Worm (Caenorhabditis elegans): ENCODE data around the gene Y57G11B.8.

Gene Y57G11B.8

DNA sequence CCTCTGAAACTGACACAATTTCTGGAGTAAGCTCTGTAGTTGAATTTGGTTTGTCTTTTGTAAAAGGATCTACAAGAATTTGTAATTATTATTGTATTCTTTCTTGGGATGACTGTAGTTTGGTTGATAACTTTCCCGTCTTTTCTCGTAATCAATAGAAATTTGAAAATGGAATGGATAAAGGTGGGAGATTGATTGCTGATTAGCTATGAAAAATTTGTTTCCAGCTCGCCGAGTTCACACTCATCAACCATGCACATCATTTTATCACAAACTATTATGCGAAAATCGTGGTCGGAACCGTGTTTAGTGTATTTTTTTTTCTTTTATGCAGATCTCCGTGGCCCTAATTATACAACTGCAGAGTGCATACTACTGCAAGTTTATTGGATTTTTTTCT lies 41.6 kb downstream of the Y57G11B.8 start, which contains the start of gene T27E7.5:
Gene T27E7.5 (plus strand): TSS at position 253 of the 400 bp plus-strand sequence.
- TF ChIP-seq ztf-29 (GFP tag; IDR thresholded peaks at IDR 0.05) (no peak), T22C8.4 (GFP tag; IDR thresholded peaks at IDR 0.05) (no peak), med-1 (GFP tag; optimal IDR thresholded peaks at IDR 0.05; ENCODE audit: insufficient read depth) (no peak), ref-1 (GFP tag; conservative IDR thresholded peaks at IDR 0.05) (no peak), flt-1 (GFP tag; IDR thresholded peaks at IDR 0.05) (no peak), tab-1 (GFP tag; IDR thresholded peaks at IDR 0.05) (no peak), klf-2 (GFP tag; conservative IDR thresholded peaks at IDR 0.05) (no peak), cog-1 (tag; optimal IDR thresholded peaks at IDR 0.05) (no peak)

DNA sequence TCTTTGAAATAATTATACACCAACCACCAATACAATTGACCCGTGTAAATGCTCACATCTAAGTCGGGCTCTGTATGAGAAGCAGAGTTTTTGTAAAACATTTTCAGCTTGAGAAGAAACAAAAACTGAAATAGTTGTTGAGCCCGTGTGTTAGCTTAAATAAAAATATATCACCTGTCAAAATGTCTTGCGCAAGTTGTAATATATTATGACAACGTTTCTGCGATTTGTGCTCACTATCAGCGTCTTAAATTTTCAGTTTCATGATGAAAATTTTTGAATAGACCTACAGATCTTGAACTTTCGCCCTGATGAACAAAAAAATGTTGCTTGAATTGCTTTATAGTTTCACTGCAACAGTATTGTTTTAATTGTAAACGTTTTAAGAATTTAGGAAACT lies 43.5 kb downstream of the Y57G11B.8 start, which contains the start of gene T27E7.4:
Gene T27E7.4 (minus strand): TSS at position 101 of the 400 bp plus-strand sequence.
- TF ChIP-seq ref-1 (GFP tag; conservative IDR thresholded peaks at IDR 0.05) = no peak
- no peak for TF ChIP-seq flt-1 (GFP tag; IDR thresholded peaks at IDR 0.05)
- no peak for TF ChIP-seq T22C8.4 (GFP tag; IDR thresholded peaks at IDR 0.05)
- TF ChIP-seq ztf-29 (GFP tag; IDR thresholded peaks at IDR 0.05) = no peak
- no peak for TF ChIP-seq klf-2 (GFP tag; conservative IDR thresholded peaks at IDR 0.05)
- no peak for TF ChIP-seq ztf-23 (GFP tag; IDR thresholded peaks at IDR 0.05)
- TF ChIP-seq med-1 (GFP tag; optimal IDR thresholded peaks at IDR 0.05; ENCODE audit: insufficient read depth) = no peak
- no peak for TF ChIP-seq cog-1 (tag; optimal IDR thresholded peaks at IDR 0.05)
- TF ChIP-seq tab-1 (GFP tag; IDR thresholded peaks at IDR 0.05) = no peak

DNA sequence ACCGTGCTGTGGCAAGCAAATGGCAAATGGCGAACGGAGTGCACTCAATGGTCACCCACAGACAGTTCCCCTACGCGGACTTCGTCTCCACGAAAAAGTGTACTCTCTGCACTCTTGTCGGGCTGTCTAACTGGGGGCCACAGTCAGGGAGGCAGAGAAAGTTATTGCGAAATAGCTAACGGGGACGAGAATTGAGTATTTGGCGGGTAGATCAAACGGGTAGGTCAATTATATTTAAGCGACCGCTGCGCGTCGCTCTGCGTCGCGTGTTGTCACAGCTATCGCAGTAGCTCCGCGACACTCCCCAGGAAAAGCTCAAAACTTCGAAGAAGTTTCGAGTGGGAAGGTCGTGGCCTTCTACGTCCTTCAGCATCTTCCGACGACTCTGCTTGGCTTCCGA lies 46.1 kb downstream of the Y57G11B.8 start:
- no peak for TF ChIP-seq cog-1 (tag; optimal IDR thresholded peaks at IDR 0.05)
- no peak for TF ChIP-seq ref-1 (GFP tag; conservative IDR thresholded peaks at IDR 0.05)
- TF ChIP-seq ztf-29 (GFP tag; IDR thresholded peaks at IDR 0.05) = no peak
- TF ChIP-seq T22C8.4 (GFP tag; IDR thresholded peaks at IDR 0.05) = no peak
- no peak for TF ChIP-seq tab-1 (GFP tag; IDR thresholded peaks at IDR 0.05)
- TF ChIP-seq klf-2 (GFP tag; conservative IDR thresholded peaks at IDR 0.05) = no peak
- no peak for TF ChIP-seq flt-1 (GFP tag; IDR thresholded peaks at IDR 0.05)
- TF ChIP-seq ztf-23 (GFP tag; IDR thresholded peaks at IDR 0.05) = no peak
- no peak for TF ChIP-seq med-1 (GFP tag; optimal IDR thresholded peaks at IDR 0.05; ENCODE audit: insufficient read depth)

- TF ChIP-seq ztf-29 (GFP tag; IDR thresholded peaks at IDR 0.05) = no peak
- TF ChIP-seq flt-1 (GFP tag; IDR thresholded peaks at IDR 0.05) = no peak
Measured at ce11 chrIV:14530031-14530430, 48.5 kb downstream of the Y57G11B.8 start.

ce11 chrIV:14528718-14529117 lies 49.8 kb downstream of the Y57G11B.8 start, which contains the start of gene T27E7.3:
Gene T27E7.3 (plus strand): TSS chrIV:14529018.
- TF ChIP-seq ref-1 (GFP tag; conservative IDR thresholded peaks at IDR 0.05) = no peak
